Worm (Caenorhabditis elegans) whole organism, mixed stage, embryonic: Measurements from ENCODE around the gene srd-74.

Experiments used
- blmp-1 ChIP-seq: fragments of 150-350 bp; optimal IDR thresholded peaks from 2 replicates; lab custom pipeline; 2014; ENCODE audit warnings: missing biosample characterization, missing genetic modification characterization
- ceh-39 ChIP-seq: fragments of 150-350 bp; optimal IDR thresholded peaks from 2 replicates; lab custom pipeline; 2014; ENCODE audit warnings: missing biosample characterization, missing genetic modification characterization
- ceh-43 ChIP-seq: fragments of 200-800 bp; sonication (Bioruptor generic); optimal IDR thresholded peaks from 2 replicates; lab custom pipeline; 2018; ENCODE audit warnings: mild to moderate bottlenecking, missing genetic modification characterization, moderate library complexity, missing compliant biosample characterization
- ceh-83 ChIP-seq: fragments of 200-800 bp; sonication (Bioruptor generic); optimal IDR thresholded peaks from 2 replicates; lab custom pipeline; 2018; ENCODE audit warnings: mild to moderate bottlenecking, missing genetic modification characterization, missing compliant biosample characterization
- ces-1 ChIP-seq: fragments of 150-350 bp; optimal IDR thresholded peaks from 2 replicates; lab custom pipeline; 2014; ENCODE audit warnings: missing biosample characterization, missing genetic modification reagents, missing genetic modification characterization
- cnd-1 ChIP-seq: fragments of 200-800 bp; sonication (Bioruptor generic); optimal IDR thresholded peaks from 2 replicates; lab custom pipeline; 2018; ENCODE audit warnings: mild to moderate bottlenecking, missing genetic modification characterization, missing compliant biosample characterization
- drap-1 ChIP-seq: fragments of 200-800 bp; sonication (Bioruptor generic); optimal IDR thresholded peaks from 3 replicates; lab custom pipeline; 2018; ENCODE audit warnings: mild to moderate bottlenecking, missing genetic modification characterization, missing compliant biosample characterization
- elt-1 ChIP-seq: sonication (generic microtip); optimal IDR thresholded peaks from 2 replicates; lab custom pipeline; 2017; ENCODE audit warnings: missing genetic modification characterization, mild to moderate bottlenecking, missing compliant biosample characterization, antibody characterized with exemption, moderate library complexity, borderline replicate concordance; ENCODE audit not compliant: insufficient read depth
- elt-3 ChIP-seq: fragments of 150-350 bp; optimal IDR thresholded peaks from 2 replicates; lab custom pipeline; 2014; ENCODE audit warnings: missing biosample characterization, missing genetic modification characterization
- flh-1 ChIP-seq: fragments of 200-800 bp; sonication (Bioruptor generic); optimal IDR thresholded peaks from 2 replicates; lab custom pipeline; 2018; ENCODE audit warnings: mild to moderate bottlenecking, missing genetic modification characterization, moderate library complexity, missing compliant biosample characterization
- hlh-1 ChIP-seq: fragments of 150-350 bp; optimal IDR thresholded peaks from 2 replicates; lab custom pipeline; 2014; ENCODE audit warnings: missing biosample characterization, missing genetic modification reagents, missing genetic modification characterization
- lin-13 ChIP-seq: fragments of 150-350 bp; optimal IDR thresholded peaks from 2 replicates; lab custom pipeline; 2014; ENCODE audit warnings: missing biosample characterization, missing genetic modification characterization
- lsy-2 ChIP-seq: fragments of 150-350 bp; optimal IDR thresholded peaks from 2 replicates; lab custom pipeline; 2014; ENCODE audit warnings: missing biosample characterization, missing genetic modification characterization
- mab-5 ChIP-seq: fragments of 150-350 bp; optimal IDR thresholded peaks from 2 replicates; lab custom pipeline; 2014; ENCODE audit warnings: missing biosample characterization, missing genetic modification characterization
- mep-1 ChIP-seq: fragments of 150-350 bp; optimal IDR thresholded peaks from 2 replicates; lab custom pipeline; 2017; ENCODE audit warnings: missing biosample characterization, missing genetic modification reagents, missing genetic modification characterization, inconsistent platforms
- nhr-12 ChIP-seq: fragments of 150-350 bp; optimal IDR thresholded peaks from 2 replicates; lab custom pipeline; 2014; ENCODE audit warnings: missing biosample characterization, missing genetic modification characterization
- nhr-2 ChIP-seq: fragments of 150-350 bp; optimal IDR thresholded peaks from 2 replicates; lab custom pipeline; 2014; ENCODE audit warnings: missing biosample characterization, missing genetic modification characterization
- nhr-237 ChIP-seq: fragments of 150-350 bp; optimal IDR thresholded peaks from 2 replicates; lab custom pipeline; 2014; ENCODE audit warnings: missing biosample characterization, missing genetic modification characterization
- pha-4 ChIP-seq: fragments of 150-350 bp; optimal IDR thresholded peaks from 2 replicates; lab custom pipeline; 2018; ENCODE audit warnings: missing biosample characterization, missing genetic modification reagents, missing genetic modification characterization
- snpc-4 ChIP-seq: fragments of 150-350 bp; optimal IDR thresholded peaks from 2 replicates; lab custom pipeline; 2014; ENCODE audit warnings: missing biosample characterization, missing genetic modification characterization
- sptf-1 ChIP-seq: sonication (generic microtip); optimal IDR thresholded peaks from 2 replicates; lab custom pipeline; 2017; ENCODE audit warnings: mild to moderate bottlenecking, missing genetic modification characterization, moderate library complexity, missing compliant biosample characterization
- tbx-8 ChIP-seq: fragments of 200-800 bp; sonication (Bioruptor generic); optimal IDR thresholded peaks from 2 replicates; lab custom pipeline; 2018; ENCODE audit warnings: mild to moderate bottlenecking, missing genetic modification characterization, moderate library complexity, missing compliant biosample characterization
- unc-120 ChIP-seq: sonication (generic microtip); optimal IDR thresholded peaks from 2 replicates; lab custom pipeline; 2017; ENCODE audit warnings: missing genetic modification characterization, missing compliant biosample characterization; ENCODE audit not compliant: poor library complexity, severe bottlenecking
- zip-8 ChIP-seq: fragments of 150-350 bp; optimal IDR thresholded peaks from 2 replicates; lab custom pipeline; 2014; ENCODE audit warnings: missing biosample characterization, missing genetic modification characterization
- ztf-11 ChIP-seq: fragments of 150-350 bp; optimal IDR thresholded peaks from 2 replicates; lab custom pipeline; 2014; ENCODE audit warnings: missing biosample characterization, missing genetic modification characterization

Gene srd-74

ce11 chrIII:11781800-11782199, at the start of gene srd-74:
Gene srd-74 (plus strand): TSS chrIII:11782100.
- TF ChIP-seq mab-5 (tag; lab: Kevin White, UChicago), result no peak

ce11 chrIII:11732943-11733342, 49.0 kb upstream of the srd-74 start:
- TF ChIP-seq hlh-1 (tag; lab: Kevin White, UChicago), result no peak
- TF ChIP-seq ceh-43 (GFP tag; lab: Kevin White, UChicago), result no peak
- TF ChIP-seq nhr-12 (tag; lab: Kevin White, UChicago), result no peak
- no peak for TF ChIP-seq ceh-83 (GFP tag; lab: Kevin White, UChicago)
- TF ChIP-seq sptf-1, result no peak
- TF ChIP-seq blmp-1 (tag; lab: Kevin White, UChicago), result no peak
- TF ChIP-seq unc-120 (tag; lab: Kevin White, UChicago), result no peak
- TF ChIP-seq elt-3 (tag; lab: Kevin White, UChicago), result no peak

- TF ChIP-seq lin-13 (tag; lab: Kevin White, UChicago), result no peak
- no peak for TF ChIP-seq ceh-83 (GFP tag; lab: Kevin White, UChicago)
- no peak for TF ChIP-seq mep-1 (tag; lab: Kevin White, UChicago)
- no peak for TF ChIP-seq nhr-2 (tag; lab: Kevin White, UChicago)
- TF ChIP-seq nhr-237 (tag; lab: Kevin White, UChicago), result no peak
- TF ChIP-seq ces-1 (GFP tag; lab: Kevin White, UChicago), result no peak
- no peak for TF ChIP-seq cnd-1 (tag; lab: Kevin White, UChicago)
Observed at ce11 chrIII:11737527-11737926, 44.4 kb upstream of the srd-74 start, which contains the start of gene sup-1. Gene sup-1 (minus strand): TSS chrIII:11737627.

- no peak for TF ChIP-seq sptf-1
- TF ChIP-seq ztf-11 (tag; lab: Kevin White, UChicago), result no peak
- TF ChIP-seq nhr-2 (tag; lab: Kevin White, UChicago), result no peak
- TF ChIP-seq ces-1 (GFP tag; lab: Kevin White, UChicago), result peak; percentile 31
- TF ChIP-seq hlh-1 (tag; lab: Kevin White, UChicago), result no peak
- TF ChIP-seq, all 35 proteins: peak for 1
Observed at ce11 chrIII:11738482-11738881, 43.4 kb upstream of the srd-74 start.

ce11 chrIII:11740868-11741267, 41.0 kb upstream of the srd-74 start:
- TF ChIP-seq mab-5 (tag; lab: Kevin White, UChicago), result no peak
- no peak for TF ChIP-seq ceh-39 (tag; lab: Kevin White, UChicago)
- TF ChIP-seq drap-1, result no peak
- TF ChIP-seq pha-4 (tag; lab: Kevin White, UChicago), result no peak

ce11 chrIII:11742191-11742590, 39.7 kb upstream of the srd-74 start:
- TF ChIP-seq drap-1, result no peak
- no peak for TF ChIP-seq lin-13 (tag; lab: Kevin White, UChicago)
- no peak for TF ChIP-seq zip-8 (tag; lab: Kevin White, UChicago)
- no peak for TF ChIP-seq nhr-2 (tag; lab: Kevin White, UChicago)
- TF ChIP-seq hlh-1 (tag; lab: Kevin White, UChicago), result no peak
- TF ChIP-seq ceh-83 (GFP tag; lab: Kevin White, UChicago), result no peak

- TF ChIP-seq mep-1 (tag; lab: Kevin White, UChicago) (peak; percentile 45), ces-1 (GFP tag; lab: Kevin White, UChicago) (peak; percentile 53), zip-8 (tag; lab: Kevin White, UChicago) (no peak), nhr-237 (tag; lab: Kevin White, UChicago) (peak; percentile 34), tbx-8 (GFP tag; lab: Kevin White, UChicago) (no peak), flh-1 (no peak), drap-1 (peak; percentile 2), nhr-2 (tag; lab: Kevin White, UChicago) (no peak), hlh-1 (tag; lab: Kevin White, UChicago) (peak; percentile 32), lin-13 (tag; lab: Kevin White, UChicago) (no peak), sptf-1 (peak; percentile 29), pha-4 (tag; lab: Kevin White, UChicago) (peak; percentile 7), lsy-2 (tag; lab: Kevin White, UChicago) (peak; percentile 69)
Observed at ce11 chrIII:11746718-11747117, 35.2 kb upstream of the srd-74 start, which contains the start of gene mrt-2. Gene mrt-2 (plus strand): TSS chrIII:11746766.

ce11 chrIII:11750232-11750631, 31.7 kb upstream of the srd-74 start:
- TF ChIP-seq mab-5 (tag; lab: Kevin White, UChicago) (no peak), ceh-39 (tag; lab: Kevin White, UChicago) (no peak), cnd-1 (tag; lab: Kevin White, UChicago) (no peak), ces-1 (GFP tag; lab: Kevin White, UChicago) (no peak), elt-1 (tag; lab: Kevin White, UChicago) (no peak), tbx-8 (GFP tag; lab: Kevin White, UChicago) (no peak), snpc-4 (tag; lab: Kevin White, UChicago) (no peak)
